Fruit fly (Drosophila melanogaster): Measurements from ENCODE around the gene Task6.

Task6 gene

DNA sequence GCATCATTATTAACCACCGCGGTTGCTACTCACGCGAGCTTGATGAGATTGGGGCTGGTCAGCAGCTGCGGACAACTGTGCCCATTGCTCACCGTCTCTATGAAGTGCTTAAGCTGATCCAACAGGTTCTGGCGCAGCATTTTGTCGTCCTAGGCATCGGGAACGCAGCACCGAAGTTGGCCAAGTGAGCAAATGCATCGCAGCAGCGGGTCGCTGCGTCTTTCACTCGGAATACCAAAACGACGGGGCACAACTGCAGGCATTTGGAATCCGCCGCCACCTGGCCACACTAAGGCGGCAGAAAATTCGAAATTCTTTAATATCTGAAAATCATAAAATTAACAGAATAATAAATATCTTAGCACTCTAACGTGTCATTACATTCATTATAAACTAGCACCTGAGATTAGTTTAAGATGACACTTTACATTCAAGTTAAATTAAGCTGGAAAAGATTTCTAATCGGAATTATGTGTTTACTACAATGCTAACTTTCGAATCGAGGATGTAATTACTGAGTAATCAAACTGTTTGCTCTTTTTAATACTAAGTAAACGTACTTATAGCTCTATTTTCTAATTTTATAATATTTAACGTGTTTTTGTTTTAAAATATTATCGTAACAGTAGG lies 8.8 kb upstream of the Task6 start (continued):
- peak; percentile 99 for TF ChIP-seq MESR4 (GFP tag; optimal IDR thresholded peaks at IDR 0.05)
- no peak for TF ChIP-seq CG6683 (GFP tag; optimal IDR thresholded peaks at IDR 0.05)
- peak; percentile 15 for TF ChIP-seq HmgD (GFP tag; optimal IDR thresholded peaks at IDR 0.05)
- TF ChIP-seq tna (GFP tag; IDR thresholded peaks at IDR 0.05; ENCODE audit: partially characterized antibody) = 0 out of 2 replicates have a peak, but pooled peaks have one; percentile 31
- no peak for TF ChIP-seq hbn (GFP tag; IDR thresholded peaks at IDR 0.05; ENCODE audit: partially characterized antibody)
- TF ChIP-seq CG10209 (GFP tag; optimal IDR thresholded peaks at IDR 0.05) = no peak
- peak; percentile 40 for TF ChIP-seq CG33213 (GFP tag; optimal IDR thresholded peaks at IDR 0.05)
- TF ChIP-seq YL-1 (GFP tag; optimal IDR thresholded peaks at IDR 0.05) = peak; percentile 1
- no peak for TF ChIP-seq CG7963 (GFP tag; IDR thresholded peaks at IDR 0.05; ENCODE audit: partially characterized antibody)
- TF ChIP-seq Sox100B (GFP tag; optimal IDR thresholded peaks at IDR 0.05) = no peak
- TF ChIP-seq ci (GFP tag; IDR thresholded peaks at IDR 0.05) = peak; percentile 41; the same call in 1 of the 3 replicates
- 0 out of 2 replicates have a peak, but pooled peaks have one; percentile 18 for TF ChIP-seq vvl (GFP tag; IDR thresholded peaks at IDR 0.05)
- TF ChIP-seq sqz (GFP tag; optimal IDR thresholded peaks at IDR 0.05) = no peak
- TF ChIP-seq bbx (GFP tag; IDR thresholded peaks at IDR 0.05; ENCODE audit: partially characterized antibody) = no peak
- no peak for TF ChIP-seq Opbp (GFP tag; IDR thresholded peaks at IDR 0.05; ENCODE audit: partially characterized antibody)
- no peak for TF ChIP-seq CG18262 (tag; optimal IDR thresholded peaks at IDR 0.05)
- peak; percentile 7 for TF ChIP-seq trem (tag; optimal IDR thresholded peaks at IDR 0.05)
- peak; percentile 70 for TF ChIP-seq Med (GFP tag)
- TF ChIP-seq nom (GFP tag; optimal IDR thresholded peaks at IDR 0.05) = peak; percentile 33
- peak; percentile 86 for TF ChIP-seq CG9797 (GFP tag; optimal IDR thresholded peaks at IDR 0.05)
- TF ChIP-seq CG12219 (GFP tag; optimal IDR thresholded peaks at IDR 0.05) = no peak

DNA sequence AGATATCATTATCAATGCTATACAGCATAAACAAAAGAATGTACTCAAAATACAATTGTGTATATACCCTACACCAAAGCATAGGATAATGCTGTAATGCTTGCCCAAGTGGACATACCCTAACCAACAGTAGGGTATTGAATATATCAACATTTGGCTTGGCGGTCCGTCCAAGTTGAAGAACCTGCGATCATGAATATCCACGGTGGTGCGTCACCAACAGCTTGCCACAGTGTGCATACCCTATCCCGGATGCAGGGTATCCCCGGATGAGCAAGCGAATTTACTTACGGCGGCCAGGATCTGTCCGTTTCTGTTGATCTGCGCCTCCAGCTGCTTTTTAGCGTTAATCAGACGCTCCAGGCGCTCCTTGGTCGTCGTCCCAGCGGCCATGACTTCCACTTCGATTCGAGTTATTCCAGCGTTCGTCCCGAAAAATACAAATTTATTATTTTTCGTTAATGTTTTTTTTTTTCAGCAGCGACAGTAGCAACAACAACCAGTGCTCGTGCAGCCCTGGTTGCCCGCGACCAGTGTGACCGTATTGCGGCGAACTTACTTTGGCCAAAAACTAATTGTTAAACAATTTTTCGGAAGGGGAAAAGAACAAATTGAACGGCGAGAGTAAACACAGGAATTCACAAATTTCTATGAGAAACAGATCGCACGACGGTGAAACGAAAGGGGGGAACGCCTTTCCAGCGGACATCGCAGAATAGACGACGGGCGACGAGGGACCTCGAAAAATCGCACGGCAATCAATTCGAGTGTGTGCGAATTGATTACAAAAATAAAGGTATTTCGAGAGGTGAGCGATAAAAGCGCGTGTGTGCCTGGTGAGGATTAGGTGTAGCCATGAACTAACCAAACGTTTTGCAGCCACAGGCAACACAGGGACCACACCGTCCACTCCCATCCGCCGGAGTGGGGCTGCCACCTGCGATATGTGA lies 2.1 kb upstream of the Task6 start, which contains the start of the genes Lkb1 and CG9588:
Lkb1 (plus strand) TSS at position 413 of the 950 bp plus-strand sequence.
CG9588 (minus strand) TSS at position 545 of the 950 bp plus-strand sequence.
- TF ChIP-seq CG7372 (GFP tag; IDR thresholded peaks at IDR 0.05) (peak; percentile 66), CG17328 (GFP tag; IDR thresholded peaks at IDR 0.05) (peak; percentile 83), E2f2 (GFP tag; IDR thresholded peaks at IDR 0.05) (peak; percentile 32; the same call in 1 of the 2 replicates), HmgD (GFP tag; optimal IDR thresholded peaks at IDR 0.05) (no peak), CG1647 (GFP tag; optimal IDR thresholded peaks at IDR 0.05) (no peak), wor (GFP tag; IDR thresholded peaks at IDR 0.05) (peak; percentile 41; the same call in 1 of the 2 replicates), CG12155 (GFP tag; optimal IDR thresholded peaks at IDR 0.05) (peak; percentile 2), Dp (GFP tag; optimal IDR thresholded peaks at IDR 0.05) (peak; percentile 17), caup (GFP tag; optimal IDR thresholded peaks at IDR 0.05; ENCODE audit: severe bottlenecking) (peak; percentile 42), gsb (GFP tag; IDR thresholded peaks at IDR 0.05) (peak; percentile 70), dm (GFP tag; optimal IDR thresholded peaks at IDR 0.05) (peak; percentile 13), CG33213 (GFP tag; optimal IDR thresholded peaks at IDR 0.05) (peak; percentile 6), CG2199 (GFP tag; IDR thresholded peaks at IDR 0.05) (no peak), vnd (GFP tag; IDR thresholded peaks at IDR 0.05; ENCODE audit: partially characterized antibody) (no peak), Dip2 (GFP tag; IDR thresholded peaks at IDR 0.05) (no peak), Dad (GFP tag; optimal IDR thresholded peaks at IDR 0.05) (peak; percentile 8), maf-S (GFP tag; optimal IDR thresholded peaks at IDR 0.05) (peak; percentile 26), wdn (GFP tag; IDR thresholded peaks at IDR 0.05) (peak; percentile 67), ATbp (GFP tag; optimal IDR thresholded peaks at IDR 0.05) (no peak), CG5953 (GFP tag; IDR thresholded peaks at IDR 0.05) (peak; percentile 77), emc (GFP tag; optimal IDR thresholded peaks at IDR 0.05) (peak; percentile 45), ci (GFP tag; IDR thresholded peaks at IDR 0.05) (peak; percentile 88), CG11696 (GFP tag; IDR thresholded peaks at IDR 0.05) (0 out of 2 replicates have a peak, but pooled peaks have one; percentile 43), gsb-n (tag; optimal IDR thresholded peaks at IDR 0.05) (no peak), tin (GFP tag; optimal IDR thresholded peaks at IDR 0.05) (peak; percentile 4), her (GFP tag; optimal IDR thresholded peaks at IDR 0.05) (no peak), CG12299 (tag; optimal IDR thresholded peaks at IDR 0.05) (peak; percentile 9), CG9609 (GFP tag; optimal IDR thresholded peaks at IDR 0.05) (peak; percentile 66)
